Worm (Caenorhabditis elegans): ENCODE results near the gene ocam-1.
A peak's percentile ranks its signal among the peaks of the same experiment; 100 is the strongest.

ocam-1 gene

ce11 chrV:14197651-14198050, 30.1 kb upstream of the ocam-1 start:
- TF ChIP-seq Y22D7AL.16 (tag; optimal IDR thresholded peaks at IDR 0.05) (no peak), K02D7.2 (tag; optimal IDR thresholded peaks at IDR 0.05) (no peak), madf-2 (tag; optimal IDR thresholded peaks at IDR 0.05) (no peak), ceh-19 (GFP tag; optimal IDR thresholded peaks at IDR 0.05) (no peak), ttx-3 (tag; optimal IDR thresholded peaks at IDR 0.05) (no peak), sox-4 (tag; optimal IDR thresholded peaks at IDR 0.05) (no peak), unc-42 (tag; optimal IDR thresholded peaks at IDR 0.05) (no peak), pros-1 (tag; optimal IDR thresholded peaks at IDR 0.05) (no peak)

- TF ChIP-seq K09A11.1 (tag; optimal IDR thresholded peaks at IDR 0.05; ENCODE audit: insufficient read depth) (no peak), fkh-10 (GFP tag; optimal IDR thresholded peaks at IDR 0.05) (no peak), C38D4.7 (GFP tag; optimal IDR thresholded peaks at IDR 0.05) (no peak), ahr-1 (tag; optimal IDR thresholded peaks at IDR 0.05) (no peak), sdc-2 (tag; optimal IDR thresholded peaks at IDR 0.05) (no peak), odd-2 (tag; optimal IDR thresholded peaks at IDR 0.05) (no peak), ztf-16 (tag; optimal IDR thresholded peaks at IDR 0.05) (no peak), unc-42 (tag; optimal IDR thresholded peaks at IDR 0.05) (no peak), ref-2 (tag; optimal IDR thresholded peaks at IDR 0.05) (no peak)
Measured at ce11 chrV:14194514-14194913, 27.0 kb upstream of the ocam-1 start.

ce11 chrV:14193451-14193850, 25.9 kb upstream of the ocam-1 start, which contains the start of gene atfs-1:
Gene atfs-1, plus strand, starts transcription at chrV:14193663.
- TF ChIP-seq pax-1 (tag; optimal IDR thresholded peaks at IDR 0.05) (no peak), unc-3 (GFP tag; conservative IDR thresholded peaks at IDR 0.05) (no peak), unc-3 (tag; optimal IDR thresholded peaks at IDR 0.05) (no peak), tbx-2 (tag; optimal IDR thresholded peaks at IDR 0.05) (peak; percentile 44), pag-3 (tag; optimal IDR thresholded peaks at IDR 0.05; ENCODE audit: borderline replicate concordance) (no peak), gmeb-2 (tag; optimal IDR thresholded peaks at IDR 0.05) (no peak), hlh-15 (tag; optimal IDR thresholded peaks at IDR 0.05) (no peak), eyg-1 (tag; optimal IDR thresholded peaks at IDR 0.05) (no peak), unc-55 (GFP tag; optimal IDR thresholded peaks at IDR 0.05) (peak; percentile 55), sox-2 (GFP tag; IDR thresholded peaks at IDR 0.05) (no peak), ref-2 (tag; optimal IDR thresholded peaks at IDR 0.05) (no peak), K02D7.2 (tag; optimal IDR thresholded peaks at IDR 0.05) (no peak), ets-4 (tag; optimal IDR thresholded peaks at IDR 0.05) (no peak), sdc-2 (tag; optimal IDR thresholded peaks at IDR 0.05) (no peak), pros-1 (tag; optimal IDR thresholded peaks at IDR 0.05) (no peak), ceh-19 (GFP tag; optimal IDR thresholded peaks at IDR 0.05) (no peak), tbx-7 (tag; optimal IDR thresholded peaks at IDR 0.05) (no peak), hlh-13 (GFP tag; optimal IDR thresholded peaks at IDR 0.05) (no peak), ceh-48 (tag; optimal IDR thresholded peaks at IDR 0.05) (no peak), dmd-4 (tag; optimal IDR thresholded peaks at IDR 0.05; ENCODE audit: borderline replicate concordance) (no peak), K09A11.1 (tag; optimal IDR thresholded peaks at IDR 0.05; ENCODE audit: insufficient read depth) (no peak), elt-4 (tag; optimal IDR thresholded peaks at IDR 0.05) (no peak), ceh-30 (tag; optimal IDR thresholded peaks at IDR 0.05) (no peak), fkh-10 (GFP tag; optimal IDR thresholded peaks at IDR 0.05) (no peak), hlh-6 (tag; optimal IDR thresholded peaks at IDR 0.05) (no peak), odd-2 (tag; optimal IDR thresholded peaks at IDR 0.05) (no peak), ceh-22 (tag; optimal IDR thresholded peaks at IDR 0.05) (no peak), ttx-3 (tag; optimal IDR thresholded peaks at IDR 0.05) (no peak), fax-1 (tag; optimal IDR thresholded peaks at IDR 0.05) (no peak), elt-2 (tag; optimal IDR thresholded peaks at IDR 0.05) (no peak), T23F11.4 (GFP tag; optimal IDR thresholded peaks at IDR 0.05) (no peak), hlh-30 (tag; optimal IDR thresholded peaks at IDR 0.05; ENCODE audit: insufficient read depth) (no peak), fkh-6 (tag; optimal IDR thresholded peaks at IDR 0.05) (no peak), ceh-14 (tag; optimal IDR thresholded peaks at IDR 0.05) (no peak), unc-42 (tag; optimal IDR thresholded peaks at IDR 0.05) (peak; percentile 48), hlh-8 (tag; optimal IDR thresholded peaks at IDR 0.05) (no peak), ahr-1 (tag; optimal IDR thresholded peaks at IDR 0.05) (no peak), rnt-1 (tag; optimal IDR thresholded peaks at IDR 0.05) (no peak), pqm-1 (tag; optimal IDR thresholded peaks at IDR 0.05) (peak; percentile 11), nhr-232 (tag; optimal IDR thresholded peaks at IDR 0.05) (no peak), unc-86 (tag; optimal IDR thresholded peaks at IDR 0.05) (no peak), nfya-1 (tag; optimal IDR thresholded peaks at IDR 0.05) (peak; percentile 25), che-1 (tag; optimal IDR thresholded peaks at IDR 0.05) (no peak), madf-2 (tag; optimal IDR thresholded peaks at IDR 0.05) (no peak)
